Fruit fly (Drosophila melanogaster) whole organism, embryonic: ENCODE results near the gene CG11581.
A peak's percentile ranks its signal among the peaks of the same experiment; 100 is the strongest.

Source experiments
- CG12071 ChIP-seq: fragments of 200-800 bp; sonication (Bioruptor generic); optimal IDR thresholded peaks from 3 replicates; lab custom pipeline; 2018; ENCODE audit warnings: missing biosample characterization, mild to moderate bottlenecking, missing genetic modification characterization
- CG12104 ChIP-seq: fragments of 200-800 bp; sonication (Bioruptor generic); optimal IDR thresholded peaks from 3 replicates; lab custom pipeline; 2016; ENCODE audit warnings: missing biosample characterization, missing genetic modification characterization
- CG12299 ChIP-seq: fragments of 200-800 bp; sonication (Bioruptor generic); optimal IDR thresholded peaks from 2 replicates; lab custom pipeline; 2018; ENCODE audit warnings: missing biosample characterization, mild to moderate bottlenecking, missing genetic modification characterization
- CG13424 ChIP-seq: fragments of 200-800 bp; sonication (Bioruptor generic); optimal IDR thresholded peaks from 2 replicates; lab custom pipeline; 2019; ENCODE audit warnings: missing biosample characterization, mild to moderate bottlenecking, missing genetic modification characterization, moderate library complexity
- CG13894 ChIP-seq: fragments of 200-800 bp; sonication (Bioruptor generic); optimal IDR thresholded peaks from 3 replicates; lab custom pipeline; 2018; ENCODE audit warnings: missing biosample characterization, mild to moderate bottlenecking, missing genetic modification characterization, moderate library complexity
- CG14710 ChIP-seq: fragments of 200-800 bp; sonication (Bioruptor generic); optimal IDR thresholded peaks from 3 replicates; lab custom pipeline; 2019; ENCODE audit warnings: missing biosample characterization, mild to moderate bottlenecking, missing genetic modification characterization, moderate library complexity
- CG15269 ChIP-seq: fragments of 200-800 bp; sonication (Bioruptor generic); optimal IDR thresholded peaks from 2 replicates; lab custom pipeline; 2018; ENCODE audit warnings: missing biosample characterization, mild to moderate bottlenecking, missing genetic modification characterization, moderate library complexity
- CG17568 ChIP-seq: fragments of 200-800 bp; sonication (Bioruptor generic); optimal IDR thresholded peaks from 2 replicates; lab custom pipeline; 2018; ENCODE audit warnings: missing biosample characterization, mild to moderate bottlenecking, missing genetic modification characterization, moderate library complexity
- CG1792 ChIP-seq: fragments of 200-800 bp; sonication (Bioruptor generic); optimal IDR thresholded peaks from 2 replicates; lab custom pipeline; 2016; ENCODE audit warnings: missing biosample characterization, missing genetic modification characterization
- CG2120 ChIP-seq: fragments of 200-800 bp; sonication (Bioruptor generic); optimal IDR thresholded peaks from 3 replicates; lab custom pipeline; 2016; ENCODE audit warnings: missing biosample characterization, missing genetic modification characterization
- CG2678 ChIP-seq: fragments of 200-800 bp; sonication (Bioruptor generic); optimal IDR thresholded peaks from 3 replicates; lab custom pipeline; 2019; ENCODE audit warnings: missing biosample characterization, mild to moderate bottlenecking, missing genetic modification characterization, moderate library complexity
- CG30403 ChIP-seq: fragments of 200-800 bp; sonication (Bioruptor generic); optimal IDR thresholded peaks from 3 replicates; lab custom pipeline; 2016; ENCODE audit warnings: missing biosample characterization, missing genetic modification characterization
- CG34224 ChIP-seq: fragments of 200-800 bp; sonication (Bioruptor generic); IDR thresholded peaks from 3 replicates; pipeline ENCODE4 v1.3.6; 2022; ENCODE audit warnings: missing biosample characterization, missing genetic modification characterization; ENCODE audit not compliant: partially characterized antibody
- CG4282 ChIP-seq: fragments of 200-800 bp; sonication (Bioruptor generic); optimal IDR thresholded peaks from 2 replicates; lab custom pipeline; 2016; ENCODE audit warnings: missing biosample characterization, missing genetic modification characterization
- CG5180 ChIP-seq: fragments of 200-800 bp; sonication (Bioruptor generic); optimal IDR thresholded peaks from 3 replicates; lab custom pipeline; 2017; ENCODE audit warnings: missing biosample characterization, missing genetic modification characterization, mild to moderate bottlenecking, moderate library complexity, missing genetic modification reagents
- CG8290 ChIP-seq, 3 experiments: fragments of 200-800 bp; sonication (Bioruptor generic); optimal IDR thresholded peaks; 2 replicates each; lab custom pipeline; 2016 to 2019; ENCODE audit warnings: missing biosample characterization in 3 of 3, missing genetic modification characterization in 3 of 3, mild to moderate bottlenecking in 2 of 3, moderate library complexity in 1 of 3
- D19A ChIP-seq: fragments of 200-800 bp; optimal IDR thresholded peaks from 3 replicates; lab custom pipeline; 2019; ENCODE audit warnings: missing biosample characterization, mild to moderate bottlenecking, missing genetic modification characterization, moderate library complexity
- Dek ChIP-seq: fragments of 200-800 bp; sonication (Bioruptor generic); optimal IDR thresholded peaks from 3 replicates; lab custom pipeline; 2019; ENCODE audit warnings: missing biosample characterization, mild to moderate bottlenecking, missing genetic modification characterization, moderate library complexity
- Drgx ChIP-seq: fragments of 200-800 bp; sonication (Bioruptor generic); IDR thresholded peaks from 2 replicates; pipeline ENCODE4 v1.3.6; 2022; ENCODE audit warnings: missing biosample characterization, missing genetic modification characterization
- E2f1 ChIP-seq: fragments of 200-800 bp; sonication (Bioruptor generic); IDR thresholded peaks from 2 replicates; pipeline ENCODE4 v1.3.6; 2022; ENCODE audit warnings: missing biosample characterization, missing genetic modification characterization
- Elba2 ChIP-seq: fragments of 200-800 bp; sonication (Bioruptor generic); optimal IDR thresholded peaks from 3 replicates; lab custom pipeline; 2016; ENCODE audit warnings: missing biosample characterization, missing genetic modification characterization
- Meics ChIP-seq: fragments of 200-800 bp; sonication (Bioruptor generic); optimal IDR thresholded peaks from 2 replicates; lab custom pipeline; 2017; ENCODE audit warnings: missing biosample characterization, mild to moderate bottlenecking, missing genetic modification characterization
- Nf-YB ChIP-seq: fragments of 200-800 bp; sonication (Bioruptor generic); optimal IDR thresholded peaks from 3 replicates; lab custom pipeline; 2019; ENCODE audit warnings: missing biosample characterization, mild to moderate bottlenecking, missing genetic modification characterization, moderate library complexity
- Optix ChIP-seq: fragments of 200-800 bp; sonication (Bioruptor generic); IDR thresholded peaks from 3 replicates; pipeline ENCODE4 v1.3.6; 2022; ENCODE audit warnings: missing biosample characterization, missing genetic modification characterization
- Ptx1 ChIP-seq: fragments of 200-800 bp; sonication (Bioruptor generic); IDR thresholded peaks from 2 replicates; pipeline ENCODE4 v1.3.6; 2022; ENCODE audit warnings: missing biosample characterization, missing genetic modification characterization
- Sox102F ChIP-seq: fragments of 200-800 bp; sonication (Bioruptor generic); optimal IDR thresholded peaks from 2 replicates; lab custom pipeline; 2018; ENCODE audit warnings: missing biosample characterization, mild to moderate bottlenecking, missing genetic modification characterization, moderate library complexity
- Xbp1 ChIP-seq: fragments of 200-800 bp; sonication (Bioruptor generic); optimal IDR thresholded peaks from 3 replicates; lab custom pipeline; 2016; ENCODE audit warnings: missing biosample characterization, mild to moderate bottlenecking, missing genetic modification characterization
- bsh ChIP-seq, 2 experiments: fragments of 200-800 bp; sonication (Bioruptor generic); optimal IDR thresholded peaks; 2 replicates each; lab custom pipeline; 2017 to 2018; ENCODE audit warnings: mild to moderate bottlenecking in 2 of 2, missing biosample characterization in 2 of 2, missing genetic modification characterization in 2 of 2, moderate library complexity in 1 of 2
- cas ChIP-seq: fragments of 200-800 bp; sonication (Bioruptor generic); IDR thresholded peaks from 2 replicates; pipeline ENCODE4 v1.3.6; 2022; ENCODE audit warnings: missing biosample characterization, missing genetic modification characterization
- cato ChIP-seq: fragments of 200-800 bp; sonication (Bioruptor generic); optimal IDR thresholded peaks from 2 replicates; lab custom pipeline; 2016; ENCODE audit warnings: missing biosample characterization, missing genetic modification characterization, borderline replicate concordance
- cg ChIP-seq: fragments of 200-800 bp; sonication (Bioruptor generic); optimal IDR thresholded peaks from 3 replicates; lab custom pipeline; 2019; ENCODE audit warnings: missing biosample characterization, mild to moderate bottlenecking, missing genetic modification characterization, moderate library complexity
- crol ChIP-seq: fragments of 200-800 bp; sonication (Bioruptor generic); IDR thresholded peaks from 2 replicates; pipeline ENCODE4 v1.3.6; 2022; ENCODE audit warnings: missing biosample characterization, missing genetic modification characterization
- danr ChIP-seq: fragments of 200-800 bp; sonication (Bioruptor generic); IDR thresholded peaks from 2 replicates; pipeline ENCODE4 v1.3.6; 2022; ENCODE audit warnings: missing biosample characterization, missing genetic modification characterization
- dmrt11E ChIP-seq: fragments of 200-800 bp; sonication (Bioruptor generic); optimal IDR thresholded peaks from 3 replicates; lab custom pipeline; 2018; ENCODE audit warnings: missing biosample characterization, mild to moderate bottlenecking, missing genetic modification characterization, moderate library complexity
- dmrt99B ChIP-seq: fragments of 200-800 bp; sonication (Bioruptor generic); optimal IDR thresholded peaks from 2 replicates; lab custom pipeline; 2018; ENCODE audit warnings: missing biosample characterization, mild to moderate bottlenecking, missing genetic modification characterization, moderate library complexity
- ind ChIP-seq: fragments of 200-800 bp; sonication (Bioruptor generic); optimal IDR thresholded peaks from 3 replicates; lab custom pipeline; 2016; ENCODE audit warnings: missing biosample characterization, missing genetic modification characterization
- lab ChIP-seq: fragments of 200-800 bp; sonication (Bioruptor generic); optimal IDR thresholded peaks from 3 replicates; lab custom pipeline; 2017; ENCODE audit warnings: missing biosample characterization, missing genetic modification characterization, mild to moderate bottlenecking, moderate library complexity, missing genetic modification reagents
- nerfin-1 ChIP-seq: fragments of 200-800 bp; sonication (Bioruptor generic); optimal IDR thresholded peaks from 3 replicates; lab custom pipeline; 2019; ENCODE audit warnings: missing biosample characterization, mild to moderate bottlenecking, missing genetic modification characterization, moderate library complexity
- peb ChIP-seq: fragments of 200-800 bp; sonication (Bioruptor generic); IDR thresholded peaks from 2 replicates; pipeline ENCODE4 v1.3.6; 2022; ENCODE audit warnings: missing biosample characterization, missing genetic modification characterization
- prd ChIP-seq, 3 experiments: fragments of >200 bp in 2 of 3; fragments of 200-800 bp in 1 of 3; sonication (Bioruptor generic) in 1 of 3; optimal IDR thresholded peaks in 2 of 3; IDR thresholded peaks in 1 of 3; 2 replicates in 2 of 3; 3 replicates in 1 of 3; pipeline versions ENCODE4 v1.3.6 to Lab custom; 2017 to 2022; ENCODE audit warnings: missing biosample characterization in 1 of 3, missing genetic modification characterization in 1 of 3
- scrt ChIP-seq: fragments of 200-800 bp; sonication (Bioruptor generic); optimal IDR thresholded peaks from 2 replicates; lab custom pipeline; 2018; ENCODE audit warnings: missing biosample characterization, mild to moderate bottlenecking, missing genetic modification characterization, moderate library complexity
- slp2 ChIP-seq: fragments of 200-800 bp; sonication (Bioruptor generic); optimal IDR thresholded peaks from 2 replicates; lab custom pipeline; 2016; ENCODE audit warnings: missing biosample characterization, missing genetic modification characterization
- tio ChIP-seq: fragments of 200-800 bp; sonication (Bioruptor generic); optimal IDR thresholded peaks from 2 replicates; lab custom pipeline; 2017; ENCODE audit warnings: missing biosample characterization, missing genetic modification characterization, inconsistent platforms
- twi ChIP-seq: fragments of 200-800 bp; optimal IDR thresholded peaks from 2 replicates; lab custom pipeline; 2019; ENCODE audit warnings: missing biosample characterization, mild to moderate bottlenecking, missing genetic modification characterization, moderate library complexity
- wdn ChIP-seq: fragments of 200-800 bp; sonication (Bioruptor generic); IDR thresholded peaks from 2 replicates; pipeline ENCODE4 v1.3.6; 2022; ENCODE audit warnings: missing biosample characterization, missing genetic modification characterization
- yki ChIP-seq: fragments of >200 bp; optimal IDR thresholded peaks from 3 replicates; lab custom pipeline; 2018

Gene CG11581

dm6 chrX:14212147-14212792 is 35.5 kb downstream of the CG11581 start (continued):
- TF ChIP-seq cas (GFP tag; lab: Robert Waterston, UW) (no peak), crol (GFP tag; lab: Robert Waterston, UW) (peak; percentile 86), CG13894 (peak; percentile 34), nerfin-1 (tag; lab: Kevin White, UChicago) (peak; percentile 62), CG34224 (GFP tag; lab: Robert Waterston, UW) (peak; percentile 41; the same call in 1 of the 3 replicates), Drgx (no peak), lab (peak; percentile 24), Optix (GFP tag; lab: Robert Waterston, UW) (no peak), yki (peak; percentile 83), twi (tag; lab: Kevin White, UChicago) (no peak), Meics (GFP tag; lab: Kevin White, UChicago) (peak; percentile 40), cg (GFP tag; lab: Kevin White, UChicago) (peak; percentile 4), CG17568 (GFP tag; lab: Kevin White, UChicago) (peak; percentile 4), cato (GFP tag; lab: Kevin White, UChicago) (no peak), CG8290 (GFP tag; optimal IDR thresholded peaks at IDR 0.05; lab: Kevin White, UChicago) (no peak), CG8290 (tag; optimal IDR thresholded peaks at IDR 0.05; lab: Kevin White, UChicago) (peak in 1 of 2 experiments; percentile 13)

dm6 chrX:14213509-14214154 is 36.9 kb downstream of the CG11581 start:
- TF ChIP-seq slp2 (peak; percentile 18), Xbp1 (GFP tag; lab: Kevin White, UChicago) (peak; percentile 47), Sox102F (GFP tag; lab: Kevin White, UChicago) (peak; percentile 51), Nf-YB (GFP tag; lab: Kevin White, UChicago) (no peak), dmrt99B (tag; lab: Kevin White, UChicago) (peak; percentile 64), CG2120 (GFP tag; lab: Kevin White, UChicago) (peak; percentile 50), CG13424 (tag; lab: Kevin White, UChicago) (peak; percentile 51), ind (GFP tag; lab: Kevin White, UChicago) (peak; percentile 23), Elba2 (GFP tag; lab: Kevin White, UChicago) (no peak), CG2678 (tag; lab: Kevin White, UChicago) (peak; percentile 56), peb (0 out of 2 replicates have a peak, but pooled peaks have one; percentile 15), dmrt11E (tag; lab: Kevin White, UChicago) (peak; percentile 7), CG4282 (GFP tag; lab: Kevin White, UChicago) (no peak), CG30403 (GFP tag; lab: Kevin White, UChicago) (peak; percentile 47), prd (optimal IDR thresholded peaks at IDR 0.05; lab: Kevin White, UChicago) (no peak), prd (GFP tag; IDR thresholded peaks at IDR 0.05; lab: Robert Waterston, UW) (peak; percentile 35; the same call in 1 of the 3 replicates), Dek (tag; lab: Kevin White, UChicago) (peak; percentile 24), Ptx1 (GFP tag; lab: Robert Waterston, UW) (peak; percentile 32; the same call in 1 of the 2 replicates), bsh (GFP tag; optimal IDR thresholded peaks at IDR 0.05; lab: Kevin White, UChicago) (peak in 1 of 2 experiments; percentile 52), CG5180 (GFP tag; lab: Kevin White, UChicago) (peak; percentile 66), tio (GFP tag; lab: Kevin White, UChicago) (peak; percentile 32), D19A (tag; lab: Kevin White, UChicago) (peak; percentile 25), CG12071 (GFP tag; lab: Kevin White, UChicago) (peak; percentile 13), CG1792 (GFP tag; lab: Kevin White, UChicago) (no peak), CG12104 (GFP tag; lab: Kevin White, UChicago) (peak; percentile 1), scrt (GFP tag; lab: Kevin White, UChicago) (no peak), CG15269 (tag; lab: Kevin White, UChicago) (peak; percentile 14), Optix (GFP tag; lab: Robert Waterston, UW) (peak; percentile 36; the same call in 1 of the 3 replicates), wdn (GFP tag; lab: Robert Waterston, UW) (no peak), CG12299 (tag; lab: Kevin White, UChicago) (peak; percentile 38), danr (GFP tag; lab: Robert Waterston, UW) (no peak), E2f1 (GFP tag; lab: Robert Waterston, UW) (peak; percentile 45; the same call in 1 of the 2 replicates), CG14710 (tag; lab: Kevin White, UChicago) (peak; percentile 11)
